Worm (Caenorhabditis elegans): Measurements from ENCODE around the gene mtp-18.

The mtp-18 gene

DNA sequence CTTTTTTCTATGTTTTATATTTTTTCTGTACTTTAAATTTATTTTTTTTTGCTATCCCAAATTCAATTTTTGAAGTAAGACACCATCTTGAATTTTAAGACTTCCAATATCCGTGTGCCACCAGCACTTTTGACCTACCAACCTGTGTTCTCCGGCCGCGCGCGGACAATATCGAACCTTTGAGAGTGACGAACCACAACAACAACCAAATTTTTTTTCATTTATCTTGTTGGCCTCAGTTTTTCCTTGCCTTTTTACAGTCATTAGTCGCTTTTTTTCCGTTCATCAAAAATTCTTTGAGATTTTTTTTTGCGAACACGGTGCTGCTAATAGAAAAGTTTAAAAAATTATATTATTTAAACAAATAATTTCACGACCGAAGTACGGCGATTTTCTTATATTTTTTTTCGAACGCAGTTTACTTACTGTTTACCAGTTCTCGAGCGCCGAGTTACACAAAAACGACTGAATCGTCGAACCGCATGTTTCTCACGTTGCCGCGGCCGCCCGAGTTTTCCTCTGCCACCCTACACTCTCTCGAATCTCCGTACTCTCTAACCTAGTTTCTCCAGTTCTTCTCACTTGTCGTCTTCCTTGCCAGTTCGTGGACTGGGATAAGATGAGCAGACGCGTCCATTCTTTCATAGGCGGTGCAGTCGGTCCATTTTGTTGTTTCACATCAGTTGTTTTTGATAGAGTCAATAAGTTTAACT, 33.9 kb upstream of the mtp-18 start (continued):
- TF ChIP-seq alr-1 (tag; optimal IDR thresholded peaks at IDR 0.05; ENCODE audit: borderline replicate concordance) (no peak), sup-37 (GFP tag; optimal IDR thresholded peaks at IDR 0.05) (no peak), xbp-1 (tag; optimal IDR thresholded peaks at IDR 0.05) (peak; percentile 52), irx-1 (tag; optimal IDR thresholded peaks at IDR 0.05) (no peak), blmp-1 (tag; optimal IDR thresholded peaks at IDR 0.05) (peak; percentile 26), skn-1 (tag; optimal IDR thresholded peaks at IDR 0.05) (peak; percentile 15), ztf-4 (tag; optimal IDR thresholded peaks at IDR 0.05) (no peak), nhr-20 (tag; optimal IDR thresholded peaks at IDR 0.05) (peak; percentile 37), efl-3 (GFP tag; optimal IDR thresholded peaks at IDR 0.05) (no peak), pax-3 (tag; optimal IDR thresholded peaks at IDR 0.05) (no peak), fos-1 (tag; optimal IDR thresholded peaks at IDR 0.05) (no peak), hlh-17 (GFP tag; optimal IDR thresholded peaks at IDR 0.05; ENCODE audit: borderline replicate concordance) (no peak), jun-1 (tag; optimal IDR thresholded peaks at IDR 0.05) (no peak), zag-1 (tag; optimal IDR thresholded peaks at IDR 0.05) (no peak), vab-15 (tag; optimal IDR thresholded peaks at IDR 0.05) (no peak), ceh-88 (GFP tag; IDR thresholded peaks at IDR 0.05) (no peak), C04F5.9 (tag; optimal IDR thresholded peaks at IDR 0.05) (no peak), pag-3 (tag; optimal IDR thresholded peaks at IDR 0.05; ENCODE audit: borderline replicate concordance, insufficient read depth) (no peak), mep-1 (tag; optimal IDR thresholded peaks at IDR 0.05) (peak; percentile 39), nhr-12 (tag; optimal IDR thresholded peaks at IDR 0.05) (no peak), nhr-47 (tag; optimal IDR thresholded peaks at IDR 0.05) (peak; percentile 37), nhr-85 (tag) (no peak), Y116A8C.19 (tag; optimal IDR thresholded peaks at IDR 0.05; ENCODE audit: borderline replicate concordance) (no peak), fkh-8 (tag; optimal IDR thresholded peaks at IDR 0.05) (no peak), unc-86 (tag; optimal IDR thresholded peaks at IDR 0.05) (no peak), fkh-10 (GFP tag; optimal IDR thresholded peaks at IDR 0.05) (no peak), nhr-90 (tag; optimal IDR thresholded peaks at IDR 0.05; ENCODE audit: poor library complexity) (no peak), lin-15B (tag; optimal IDR thresholded peaks at IDR 0.05) (no peak), nhr-71 (tag; optimal IDR thresholded peaks at IDR 0.05) (peak; percentile 68), ceh-90 (tag; optimal IDR thresholded peaks at IDR 0.05) (no peak), unc-30 (tag; optimal IDR thresholded peaks at IDR 0.05) (no peak), lin-13 (GFP tag; optimal IDR thresholded peaks at IDR 0.05) (no peak), egl-13 (tag; optimal IDR thresholded peaks at IDR 0.05) (no peak), snu-23 (GFP tag; optimal IDR thresholded peaks at IDR 0.05) (peak; percentile 58), lsy-2 (tag; optimal IDR thresholded peaks at IDR 0.05) (peak in 1 of 2 experiments; percentile 11), unc-130 (tag; optimal IDR thresholded peaks at IDR 0.05) (no peak), swsn-7 (tag; optimal IDR thresholded peaks at IDR 0.05) (peak; percentile 40), nhr-11 (tag; optimal IDR thresholded peaks at IDR 0.05) (no peak), tlp-1 (tag; optimal IDR thresholded peaks at IDR 0.05) (no peak), C16A3.4 (tag; optimal IDR thresholded peaks at IDR 0.05) (no peak), dsc-1 (tag; optimal IDR thresholded peaks at IDR 0.05) (peak; percentile 43), sox-4 (tag; optimal IDR thresholded peaks at IDR 0.05) (no peak)

DNA sequence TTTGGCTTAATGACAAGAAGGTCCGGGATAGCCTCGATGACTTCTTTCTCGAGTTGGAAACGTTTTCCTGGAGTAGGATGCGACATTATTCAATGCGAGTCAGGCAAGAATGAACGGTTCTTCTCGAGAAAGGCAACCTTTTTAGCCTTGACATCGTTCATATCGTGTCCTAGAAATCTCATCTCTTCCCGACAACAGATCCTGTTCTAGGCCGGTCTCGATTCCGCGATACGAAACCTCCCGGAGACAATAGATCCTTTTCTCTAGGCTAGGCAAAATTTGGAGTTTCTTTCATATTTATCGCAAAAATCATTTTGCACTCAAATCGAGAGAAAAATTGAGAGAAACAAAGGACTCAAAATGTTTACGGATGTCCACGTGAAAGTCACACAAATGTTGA, 32.8 kb upstream of the mtp-18 start, which contains the start of gene rml-3:
Gene rml-3, minus strand, starts transcription at position 93 of the 400 bp plus-strand sequence.
- TF ChIP-seq nhr-11 (tag; optimal IDR thresholded peaks at IDR 0.05) (no peak), elt-2 (tag; optimal IDR thresholded peaks at IDR 0.05) (no peak), nhr-85 (tag) (peak; percentile 25), blmp-1 (tag; optimal IDR thresholded peaks at IDR 0.05) (peak; percentile 19), tlp-1 (tag; optimal IDR thresholded peaks at IDR 0.05) (no peak), ceh-82 (tag; optimal IDR thresholded peaks at IDR 0.05) (no peak), C16A3.4 (tag; optimal IDR thresholded peaks at IDR 0.05) (no peak), lin-14 (GFP tag; optimal IDR thresholded peaks at IDR 0.05) (peak; percentile 25)
